Worm (Caenorhabditis elegans) whole organism, late embryonic: ENCODE results near the gene F42A10.5.

ENCODE experiments used
- C08G9.2 ChIP-seq: sonication (generic microtip); optimal IDR thresholded peaks from 2 replicates; lab custom pipeline; 2016; ENCODE audit warnings: mild to moderate bottlenecking, missing genetic modification characterization, moderate library complexity, missing compliant biosample characterization
- F13H6.1 ChIP-seq: sonication (generic microtip); optimal IDR thresholded peaks from 2 replicates; lab custom pipeline; 2016; ENCODE audit warnings: missing genetic modification characterization, missing compliant biosample characterization
- K02D7.2 ChIP-seq: sonication (generic microtip); optimal IDR thresholded peaks from 2 replicates; lab custom pipeline; 2017; ENCODE audit warnings: mild to moderate bottlenecking, missing genetic modification characterization, missing compliant biosample characterization
- K09A11.1 ChIP-seq: sonication (generic microtip); optimal IDR thresholded peaks from 2 replicates; lab custom pipeline; 2017; ENCODE audit warnings: antibody characterized with exemption, mild to moderate bottlenecking, missing genetic modification characterization, missing compliant biosample characterization; ENCODE audit not compliant: insufficient read depth
- Y22D7AL.16 ChIP-seq: sonication (generic microtip); optimal IDR thresholded peaks from 2 replicates; lab custom pipeline; 2016; ENCODE audit warnings: missing genetic modification characterization, missing compliant biosample characterization
- ceh-14 ChIP-seq: sonication (generic microtip); optimal IDR thresholded peaks from 2 replicates; lab custom pipeline; 2016; ENCODE audit warnings: missing genotype, missing genetic modification characterization, missing compliant biosample characterization
- ceh-18 ChIP-seq: sonication (generic microtip); optimal IDR thresholded peaks from 2 replicates; lab custom pipeline; 2016; ENCODE audit warnings: missing genetic modification characterization, missing compliant biosample characterization
- ceh-19 ChIP-seq: fragments of 200-800 bp; sonication (Bioruptor generic); optimal IDR thresholded peaks from 2 replicates; lab custom pipeline; 2018; ENCODE audit warnings: mild to moderate bottlenecking, missing genetic modification characterization, missing compliant biosample characterization
- ceh-2 ChIP-seq: sonication (generic microtip); optimal IDR thresholded peaks from 2 replicates; lab custom pipeline; 2016; ENCODE audit warnings: missing genotype, missing genetic modification characterization, missing compliant biosample characterization
- ceh-22 ChIP-seq: sonication (generic microtip); optimal IDR thresholded peaks from 2 replicates; lab custom pipeline; 2017; ENCODE audit warnings: missing biosample characterization, missing genetic modification characterization
- ceh-24 ChIP-seq: sonication (generic microtip); optimal IDR thresholded peaks from 2 replicates; lab custom pipeline; 2016; ENCODE audit warnings: mild to moderate bottlenecking, missing genetic modification characterization, missing compliant biosample characterization
- ceh-30 ChIP-seq: fragments of 150-350 bp; optimal IDR thresholded peaks from 2 replicates; lab custom pipeline; 2014; ENCODE audit warnings: missing biosample characterization, missing genetic modification characterization
- ceh-34 ChIP-seq: sonication (generic microtip); optimal IDR thresholded peaks from 2 replicates; lab custom pipeline; 2016; ENCODE audit warnings: mild to moderate bottlenecking, missing genetic modification characterization, missing compliant biosample characterization
- ceh-45 ChIP-seq: fragments of 200-800 bp; sonication (Bioruptor generic); IDR thresholded peaks from 2 replicates; pipeline ENCODE4 v1.3.6; 2022; ENCODE audit warnings: missing genetic modification reagents, missing genetic modification characterization, missing compliant biosample characterization
- ceh-48 ChIP-seq: sonication (generic microtip); optimal IDR thresholded peaks from 2 replicates; lab custom pipeline; 2016; ENCODE audit warnings: missing genetic modification characterization, inconsistent platforms, missing compliant biosample characterization
- ceh-6 ChIP-seq: fragments of 200-800 bp; sonication (Bioruptor generic); optimal IDR thresholded peaks from 2 replicates; lab custom pipeline; 2018; ENCODE audit warnings: mild to moderate bottlenecking, missing genetic modification characterization, missing compliant biosample characterization
- dmd-4 ChIP-seq: sonication (generic microtip); optimal IDR thresholded peaks from 2 replicates; lab custom pipeline; 2016; ENCODE audit warnings: borderline replicate concordance, missing genetic modification characterization, missing compliant biosample characterization
- fkh-10 ChIP-seq: fragments of 150-350 bp; optimal IDR thresholded peaks from 2 replicates; lab custom pipeline; 2014; ENCODE audit warnings: missing biosample characterization, missing genetic modification reagents, missing genetic modification characterization
- fkh-6 ChIP-seq: sonication (generic microtip); optimal IDR thresholded peaks from 2 replicates; lab custom pipeline; 2016; ENCODE audit warnings: missing genetic modification characterization, missing compliant biosample characterization
- gmeb-2 ChIP-seq: sonication (generic microtip); optimal IDR thresholded peaks from 2 replicates; lab custom pipeline; 2016; ENCODE audit warnings: missing genetic modification characterization, inconsistent platforms, missing compliant biosample characterization
- hlh-30 ChIP-seq: sonication (generic microtip); optimal IDR thresholded peaks from 2 replicates; lab custom pipeline; 2017; ENCODE audit warnings: antibody characterized with exemption, missing genetic modification characterization, missing compliant biosample characterization; ENCODE audit not compliant: insufficient read depth
- hlh-8 ChIP-seq: sonication (generic microtip); optimal IDR thresholded peaks from 2 replicates; lab custom pipeline; 2016; ENCODE audit warnings: missing genotype, missing genetic modification characterization, missing compliant biosample characterization
- lim-6 ChIP-seq: sonication (generic microtip); optimal IDR thresholded peaks from 2 replicates; lab custom pipeline; 2016; ENCODE audit warnings: missing genetic modification characterization, missing compliant biosample characterization
- lin-11 ChIP-seq: fragments of 200-800 bp; sonication (Bioruptor generic); optimal IDR thresholded peaks from 2 replicates; lab custom pipeline; 2018; ENCODE audit warnings: mild to moderate bottlenecking, missing genetic modification characterization, missing compliant biosample characterization
- nfya-1 ChIP-seq: sonication (generic microtip); optimal IDR thresholded peaks from 2 replicates; lab custom pipeline; 2017; ENCODE audit warnings: missing genetic modification characterization, mild to moderate bottlenecking, missing compliant biosample characterization, antibody characterized with exemption, moderate library complexity
- nhr-11 ChIP-seq: fragments of 150-350 bp; optimal IDR thresholded peaks from 2 replicates; lab custom pipeline; 2014; ENCODE audit warnings: missing biosample characterization, missing genetic modification characterization
- nhr-232 ChIP-seq: sonication (generic microtip); optimal IDR thresholded peaks from 2 replicates; lab custom pipeline; 2016; ENCODE audit warnings: missing genetic modification characterization, missing compliant biosample characterization
- odd-2 ChIP-seq: sonication (generic microtip); optimal IDR thresholded peaks from 2 replicates; lab custom pipeline; 2017; ENCODE audit warnings: antibody characterized with exemption, mild to moderate bottlenecking, missing genetic modification characterization, missing compliant biosample characterization
- pag-3 ChIP-seq: sonication (generic microtip); optimal IDR thresholded peaks from 2 replicates; lab custom pipeline; 2016; ENCODE audit warnings: missing compliant biosample characterization, missing genetic modification characterization, borderline replicate concordance
- pax-1 ChIP-seq: fragments of 150-350 bp; optimal IDR thresholded peaks from 2 replicates; lab custom pipeline; 2014; ENCODE audit warnings: missing biosample characterization, missing genetic modification characterization
- pha-2 ChIP-seq: sonication (generic microtip); optimal IDR thresholded peaks from 2 replicates; lab custom pipeline; 2017; ENCODE audit warnings: mild to moderate bottlenecking, missing genetic modification characterization, missing compliant biosample characterization
- pros-1 ChIP-seq: fragments of 150-350 bp; optimal IDR thresholded peaks from 2 replicates; lab custom pipeline; 2014; ENCODE audit warnings: missing biosample characterization, missing genetic modification reagents, missing genetic modification characterization
- rnt-1 ChIP-seq: sonication (generic microtip); optimal IDR thresholded peaks from 2 replicates; lab custom pipeline; 2016; ENCODE audit warnings: missing genetic modification characterization, missing compliant biosample characterization
- sdc-2 ChIP-seq: sonication (generic microtip); optimal IDR thresholded peaks from 2 replicates; lab custom pipeline; 2016; ENCODE audit warnings: missing genotype, missing genetic modification characterization, missing compliant biosample characterization
- sox-2 ChIP-seq: fragments of 200-800 bp; sonication (Bioruptor generic); IDR thresholded peaks from 2 replicates; pipeline ENCODE4 v1.3.6; 2022; ENCODE audit warnings: missing genetic modification reagents, missing genetic modification characterization, missing compliant biosample characterization
- syd-9 ChIP-seq: sonication (generic microtip); optimal IDR thresholded peaks from 2 replicates; lab custom pipeline; 2016; ENCODE audit warnings: mild to moderate bottlenecking, missing genetic modification characterization, moderate library complexity, missing compliant biosample characterization
- tbx-2 ChIP-seq: sonication (generic microtip); optimal IDR thresholded peaks from 2 replicates; lab custom pipeline; 2016; ENCODE audit warnings: missing genetic modification characterization, missing compliant biosample characterization
- tbx-7 ChIP-seq: sonication (generic microtip); optimal IDR thresholded peaks from 2 replicates; lab custom pipeline; 2016; ENCODE audit warnings: missing genotype, missing genetic modification characterization, missing compliant biosample characterization
- ttx-3 ChIP-seq: sonication (generic microtip); optimal IDR thresholded peaks from 2 replicates; lab custom pipeline; 2016; ENCODE audit warnings: missing genetic modification reagents, missing genetic modification characterization, missing compliant biosample characterization
- unc-3 ChIP-seq, 2 experiments: fragments of 200-800 bp in 1 of 2; sonication (Bioruptor generic) in 1 of 2; sonication (generic microtip) in 1 of 2; conservative IDR thresholded peaks in 1 of 2; optimal IDR thresholded peaks in 1 of 2; 2 replicates each; pipeline versions ENCODE4 v1.3.6 to Lab custom; 2016 to 2022; ENCODE audit warnings: missing compliant biosample characterization in 2 of 2, missing genetic modification characterization in 2 of 2, missing genetic modification reagents in 1 of 2
- unc-42 ChIP-seq: sonication (generic microtip); optimal IDR thresholded peaks from 2 replicates; lab custom pipeline; 2016; ENCODE audit warnings: missing genotype, missing genetic modification characterization, missing compliant biosample characterization

The F42A10.5 gene

DNA sequence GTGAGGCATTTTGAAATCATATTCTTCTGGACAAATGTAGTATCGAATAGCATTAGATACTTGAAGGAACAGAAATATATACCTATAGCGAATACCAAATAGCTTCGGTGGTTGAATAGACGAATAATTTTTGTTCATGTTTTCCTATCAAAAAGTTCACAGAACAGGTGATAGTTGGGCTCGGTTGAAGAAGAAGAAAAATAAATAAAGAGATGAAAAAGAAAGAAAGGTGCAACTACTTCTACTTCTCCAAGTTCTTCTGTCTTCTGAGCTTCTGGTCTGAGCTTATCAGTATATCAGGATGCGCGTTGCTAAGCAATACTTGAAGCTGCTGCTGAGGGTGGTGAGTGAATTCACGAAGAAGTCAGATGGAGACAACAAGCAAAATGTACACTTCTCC lies 40.6 kb upstream of the F42A10.5 start, which contains the start of gene C23G10.10:
C23G10.10 (minus strand) TSS at position 101 of the 400 bp plus-strand sequence.
- TF ChIP-seq lim-6 (tag; lab: Kevin White, UChicago) (no peak), fkh-10 (GFP tag; lab: Kevin White, UChicago) (no peak), fkh-6 (tag; lab: Kevin White, UChicago) (no peak), nhr-11 (tag; lab: Kevin White, UChicago) (no peak), ceh-19 (no peak), ceh-22 (tag; lab: Kevin White, UChicago) (no peak), K09A11.1 (tag; lab: Kevin White, UChicago) (no peak), C08G9.2 (no peak), ceh-24 (tag; lab: Kevin White, UChicago) (no peak), syd-9 (no peak), K02D7.2 (tag; lab: Kevin White, UChicago) (no peak), gmeb-2 (tag; lab: Kevin White, UChicago) (no peak), ceh-45 (GFP tag; lab: Robert Waterston, UW) (no peak), ceh-14 (tag; lab: Kevin White, UChicago) (no peak), pag-3 (tag; lab: Kevin White, UChicago) (no peak), ceh-34 (tag; lab: Kevin White, UChicago) (no peak), sox-2 (no peak), F13H6.1 (no peak)

DNA sequence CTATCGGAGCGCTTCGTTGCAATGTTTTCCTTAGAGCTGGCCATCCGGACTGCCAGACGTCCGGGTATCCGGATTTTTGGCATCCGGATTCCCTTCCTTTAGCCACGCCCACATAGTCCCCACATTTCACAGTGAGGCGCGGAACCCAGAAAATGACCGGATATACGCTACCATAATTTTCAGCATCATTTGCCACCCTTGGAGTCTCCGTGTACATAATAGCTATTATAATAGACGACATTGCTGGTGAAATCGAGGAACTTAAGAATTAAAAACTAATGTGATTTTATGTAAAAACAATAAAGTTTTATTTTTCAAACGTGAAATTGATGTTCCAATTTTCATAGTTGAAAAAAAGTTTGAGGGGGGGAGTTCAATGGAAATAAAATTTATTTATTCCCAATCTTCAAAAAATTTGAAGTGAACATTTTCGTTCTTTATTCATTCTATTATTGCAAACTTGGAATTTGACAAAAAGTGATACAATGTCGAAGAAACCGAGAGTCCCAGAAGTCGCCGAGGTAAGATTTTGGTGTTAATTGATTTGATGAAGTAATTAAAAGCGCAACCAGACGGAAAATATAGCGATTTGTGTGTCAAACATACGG lies 37.0 kb upstream of the F42A10.5 start:
- TF ChIP-seq tbx-7 (tag; lab: Kevin White, UChicago) = no peak
- TF ChIP-seq ceh-2 (tag; lab: Kevin White, UChicago) = no peak
- TF ChIP-seq nhr-232 = no peak
- TF ChIP-seq odd-2 = no peak
- TF ChIP-seq C08G9.2 = no peak
- TF ChIP-seq Y22D7AL.16 (tag; lab: Kevin White, UChicago) = no peak
- no peak for TF ChIP-seq nfya-1
- no peak for TF ChIP-seq ceh-24 (tag; lab: Kevin White, UChicago)
- TF ChIP-seq pros-1 (tag; lab: Kevin White, UChicago) = no peak
- TF ChIP-seq unc-42 (tag; lab: Kevin White, UChicago) = no peak
- no peak for TF ChIP-seq rnt-1

DNA sequence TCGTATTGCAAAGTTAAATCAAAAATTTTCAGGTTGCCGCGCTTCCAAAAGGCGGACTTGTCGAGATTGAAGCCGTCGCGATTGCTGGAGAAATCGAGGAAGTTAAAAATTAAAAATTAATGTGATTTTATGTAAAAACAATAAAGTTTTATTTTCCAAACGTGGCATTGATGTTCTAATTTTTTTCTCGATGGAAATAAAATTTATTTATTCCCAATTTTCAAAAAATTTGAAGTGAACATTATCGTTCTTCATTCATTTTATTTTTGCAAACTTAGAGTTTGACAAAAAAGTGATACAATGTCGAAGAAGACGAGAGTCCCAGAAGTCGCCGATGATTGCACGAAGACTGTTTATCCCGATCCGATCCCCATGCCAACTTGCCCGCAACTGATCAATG lies 35.7 kb upstream of the F42A10.5 start, which contains the start of gene C23G10.1:
C23G10.1 (plus strand) TSS at position 301 of the 400 bp plus-strand sequence.
- TF ChIP-seq tbx-2 (tag; lab: Kevin White, UChicago) (no peak), ceh-6 (no peak), ceh-19 (no peak), tbx-7 (tag; lab: Kevin White, UChicago) (no peak), ceh-48 (no peak), odd-2 (no peak), dmd-4 (tag; lab: Kevin White, UChicago) (no peak), ceh-45 (GFP tag; lab: Robert Waterston, UW) (no peak), ttx-3 (no peak), ceh-24 (tag; lab: Kevin White, UChicago) (no peak), pax-1 (no peak), gmeb-2 (tag; lab: Kevin White, UChicago) (no peak)

DNA sequence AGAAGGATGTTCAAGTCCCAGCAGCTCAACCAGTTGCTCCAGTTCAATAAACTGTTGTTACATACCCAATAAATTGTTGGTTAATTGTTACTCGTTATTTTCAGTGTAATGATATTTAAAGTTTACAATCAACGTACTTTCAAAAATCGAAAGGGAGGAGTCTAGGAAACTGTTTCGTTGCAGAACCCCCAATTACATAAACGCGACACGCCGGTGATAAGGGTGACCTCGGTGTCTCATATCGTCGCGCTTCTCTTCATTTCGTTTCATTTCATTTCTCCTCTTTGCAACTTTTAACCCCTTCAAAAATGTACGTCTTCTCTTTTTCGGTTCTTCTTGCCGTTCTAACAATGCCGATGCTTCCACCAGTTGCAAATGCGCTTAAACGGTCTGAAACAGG lies 34.6 kb upstream of the F42A10.5 start, which contains the start of gene C23G10.2:
C23G10.2 (plus strand) TSS at position 184 of the 400 bp plus-strand sequence.
- TF ChIP-seq pha-2 (tag; lab: Kevin White, UChicago) = no peak
- TF ChIP-seq unc-3 (GFP tag; conservative IDR thresholded peaks at IDR 0.05; lab: Robert Waterston, UW) = no peak
- TF ChIP-seq unc-3 (tag; optimal IDR thresholded peaks at IDR 0.05; lab: Kevin White, UChicago) = no peak
- no peak for TF ChIP-seq ceh-6
- no peak for TF ChIP-seq hlh-30 (tag; lab: Kevin White, UChicago)
- TF ChIP-seq ceh-18 = no peak
- TF ChIP-seq ceh-30 (tag; lab: Kevin White, UChicago) = no peak
- no peak for TF ChIP-seq hlh-8 (tag; lab: Kevin White, UChicago)
- no peak for TF ChIP-seq sdc-2 (tag; lab: Kevin White, UChicago)
- TF ChIP-seq F13H6.1 = no peak
- no peak for TF ChIP-seq lin-11
- no peak for TF ChIP-seq fkh-6 (tag; lab: Kevin White, UChicago)
- TF ChIP-seq K02D7.2 (tag; lab: Kevin White, UChicago) = no peak
